Worm (Caenorhabditis elegans) whole organism, L4/young adult: Measurements from ENCODE around the gene K09F6.3.

Experiments
- W03F9.2 ChIP-seq: fragments of 150-350 bp; optimal IDR thresholded peaks from 2 replicates; lab custom pipeline; 2014; ENCODE audit warnings: missing biosample characterization, missing genetic modification characterization
- him-1 ChIP-seq: sonication (generic microtip); optimal IDR thresholded peaks from 2 replicates; lab custom pipeline; 2016; ENCODE audit warnings: missing genotype, missing genetic modification reagents, missing genetic modification characterization, missing compliant biosample characterization

DNA sequence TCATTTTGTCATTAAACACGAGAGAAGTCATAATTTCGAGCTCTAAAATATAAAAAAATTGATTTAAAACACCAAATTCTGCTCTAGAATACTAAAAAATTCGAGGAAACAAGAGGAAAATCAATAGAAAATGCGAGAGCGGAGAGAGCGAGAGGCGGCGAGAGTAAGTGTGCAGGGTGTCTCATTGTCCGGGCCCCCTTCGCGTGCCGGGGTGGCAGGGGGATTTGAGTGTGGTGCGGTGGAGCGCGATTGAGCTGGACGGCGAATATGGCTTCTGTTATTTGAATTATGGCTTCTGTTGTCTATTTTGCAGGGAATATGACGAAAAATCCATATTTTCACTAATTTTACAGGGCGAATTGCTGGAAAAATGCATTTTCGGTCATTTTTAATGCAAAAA lies 35.1 kb upstream of the K09F6.3 start, which contains the start of gene Y59C2A.3:
- TF ChIP-seq him-1 (tag; lab: Kevin White, UChicago) (no peak), W03F9.2 (tag; lab: Kevin White, UChicago) (no peak)
